Fruit fly (Drosophila melanogaster): ENCODE measurements around the gene Sfp24Bd.

Sfp24Bd gene

dm6 chr2L:3655698-3656105, 13.2 kb downstream of the Sfp24Bd start (continued):
- TF ChIP-seq pho (GFP tag; optimal IDR thresholded peaks at IDR 0.05) (peak; percentile 99), tin (GFP tag; optimal IDR thresholded peaks at IDR 0.05) (peak; percentile 98), CG15696 (tag; optimal IDR thresholded peaks at IDR 0.05) (peak; percentile 96), CG12104 (GFP tag; optimal IDR thresholded peaks at IDR 0.05) (peak; percentile 96), GATAe (GFP tag; conservative IDR thresholded peaks at IDR 0.05) (peak; percentile 97), Sox102F (GFP tag; optimal IDR thresholded peaks at IDR 0.05) (peak; percentile 99), Abd-B (GFP tag; optimal IDR thresholded peaks at IDR 0.05) (peak; percentile 98), CG6254 (GFP tag; optimal IDR thresholded peaks at IDR 0.05) (peak; percentile 96), CG7786 (GFP tag; optimal IDR thresholded peaks at IDR 0.05) (peak; percentile 98), repo (GFP tag; optimal IDR thresholded peaks at IDR 0.05) (peak; percentile 97), run (tag; optimal IDR thresholded peaks at IDR 0.05) (peak; percentile 97), Eip74EF (GFP tag; optimal IDR thresholded peaks at IDR 0.05) (peak in 1 of 2 experiments; percentile 98), tio (GFP tag; optimal IDR thresholded peaks at IDR 0.05) (peak; percentile 95), CG10462 (GFP tag; optimal IDR thresholded peaks at IDR 0.05) (peak; percentile 96), CG42726 (GFP tag; IDR thresholded peaks at IDR 0.05; ENCODE audit: partially characterized antibody) (no peak), CG6654 (GFP tag; optimal IDR thresholded peaks at IDR 0.05) (peak; percentile 91), amos (GFP tag; IDR thresholded peaks at IDR 0.05; ENCODE audit: partially characterized antibody) (no peak), Elba2 (GFP tag; optimal IDR thresholded peaks at IDR 0.05) (peak; percentile 78), pfk (GFP tag; optimal IDR thresholded peaks at IDR 0.05) (peak; percentile 76), salm (tag; optimal IDR thresholded peaks at IDR 0.05) (peak; percentile 98), CG12219 (GFP tag; optimal IDR thresholded peaks at IDR 0.05) (peak; percentile 99), CG2875 (GFP tag; optimal IDR thresholded peaks at IDR 0.05) (peak; percentile 97), CG15269 (tag; optimal IDR thresholded peaks at IDR 0.05) (peak; percentile 98), CG1792 (GFP tag; optimal IDR thresholded peaks at IDR 0.05) (peak; percentile 96), B-H1 (GFP tag; IDR thresholded peaks at IDR 0.05) (peak; percentile 97), esg (GFP tag; conservative IDR thresholded peaks at IDR 0.05) (peak; percentile 97), aop (GFP tag; IDR thresholded peaks at IDR 0.05) (peak; percentile 87), CG17912 (GFP tag; optimal IDR thresholded peaks at IDR 0.05) (peak; percentile 97), NfI (GFP tag; optimal IDR thresholded peaks at IDR 0.05) (peak; percentile 99), Mes4 (GFP tag; optimal IDR thresholded peaks at IDR 0.05) (peak; percentile 97), gem (tag; optimal IDR thresholded peaks at IDR 0.05) (peak; percentile 99), CG14860 (GFP tag; IDR thresholded peaks at IDR 0.05; ENCODE audit: partially characterized antibody) (no peak), Atf3 (GFP tag; optimal IDR thresholded peaks at IDR 0.05) (peak; percentile 94), dmrt99B (tag; optimal IDR thresholded peaks at IDR 0.05) (peak; percentile 99), CG10654 (GFP tag; optimal IDR thresholded peaks at IDR 0.05) (peak; percentile 98), CG10147 (GFP tag; optimal IDR thresholded peaks at IDR 0.05) (peak; percentile 98), exex (tag; optimal IDR thresholded peaks at IDR 0.05) (peak; percentile 93), Gug (GFP tag; IDR thresholded peaks at IDR 0.05) (peak; percentile 97), CG13894 (tag; optimal IDR thresholded peaks at IDR 0.05) (peak; percentile 97), Dfd (GFP tag; optimal IDR thresholded peaks at IDR 0.05) (no peak), CG5180 (GFP tag; optimal IDR thresholded peaks at IDR 0.05) (peak; percentile 92), CG3838 (GFP tag; optimal IDR thresholded peaks at IDR 0.05) (peak; percentile 88), CG3995 (GFP tag; optimal IDR thresholded peaks at IDR 0.05) (peak; percentile 84), Oaz (GFP tag; IDR thresholded peaks at IDR 0.05) (peak; percentile 95), CG14050 (GFP tag; IDR thresholded peaks at IDR 0.05) (peak; percentile 97), CG4617 (GFP tag; optimal IDR thresholded peaks at IDR 0.05; ENCODE audit: borderline replicate concordance) (peak; percentile 97), CG12391 (tag; optimal IDR thresholded peaks at IDR 0.05) (peak; percentile 99), CG11696 (GFP tag; IDR thresholded peaks at IDR 0.05) (peak; percentile 91), NK7.1 (GFP tag; optimal IDR thresholded peaks at IDR 0.05) (peak; percentile 97), da (GFP tag; optimal IDR thresholded peaks at IDR 0.05) (peak; percentile 92)
